Worm (Caenorhabditis elegans): ENCODE results near the gene lgx-1.

- TF ChIP-seq fos-1 (tag; optimal IDR thresholded peaks at IDR 0.05), result no peak
- no peak for TF ChIP-seq mdl-1 (tag; optimal IDR thresholded peaks at IDR 0.05)
- TF ChIP-seq pag-3 (tag; optimal IDR thresholded peaks at IDR 0.05; ENCODE audit: borderline replicate concordance, insufficient read depth), result no peak
- TF ChIP-seq nhr-28 (tag; optimal IDR thresholded peaks at IDR 0.05), result no peak
- no peak for TF ChIP-seq lin-15B (tag; optimal IDR thresholded peaks at IDR 0.05)
Measured at ce11 chrX:5489538-5489937, 48.8 kb downstream of the lgx-1 start, which contains the start of gene F55D1.1.

Measured in whole organism, L1 larva.